Fruit fly (Drosophila melanogaster): Measurements from ENCODE around the gene nis.

nis gene

dm6 chr2L:1624750-1625149 is 37.8 kb upstream of the nis start (continued):
- no peak for TF ChIP-seq vnd (GFP tag; IDR thresholded peaks at IDR 0.05; ENCODE audit: partially characterized antibody)
- TF ChIP-seq CG9609 (GFP tag; optimal IDR thresholded peaks at IDR 0.05): peak; percentile 67
- TF ChIP-seq CG7963 (GFP tag; IDR thresholded peaks at IDR 0.05; ENCODE audit: partially characterized antibody): no peak
- no peak for TF ChIP-seq bigmax (GFP tag; optimal IDR thresholded peaks at IDR 0.05)
- peak; percentile 24 for TF ChIP-seq gcm (GFP tag; optimal IDR thresholded peaks at IDR 0.05)
- TF ChIP-seq dmrt99B (tag; optimal IDR thresholded peaks at IDR 0.05): peak; percentile 79
- TF ChIP-seq prd (optimal IDR thresholded peaks at IDR 0.05): no peak
- TF ChIP-seq prd (GFP tag; IDR thresholded peaks at IDR 0.05): peak; percentile 89
- no peak for TF ChIP-seq sna (GFP tag; IDR thresholded peaks at IDR 0.05; ENCODE audit: partially characterized antibody)
- TF ChIP-seq CG17912 (GFP tag; optimal IDR thresholded peaks at IDR 0.05): no peak
- TF ChIP-seq yki (optimal IDR thresholded peaks at IDR 0.05): no peak
- TF ChIP-seq Atf6 (GFP tag; IDR thresholded peaks at IDR 0.05): peak; percentile 87
- peak; percentile 91 for TF ChIP-seq dysf (GFP tag; IDR thresholded peaks at IDR 0.05)
- TF ChIP-seq amos (GFP tag; IDR thresholded peaks at IDR 0.05; ENCODE audit: partially characterized antibody): no peak
- peak; percentile 89 for TF ChIP-seq lmd (GFP tag; IDR thresholded peaks at IDR 0.05)
- peak; percentile 67 for TF ChIP-seq CG4404 (GFP tag; IDR thresholded peaks at IDR 0.05)
- peak; percentile 60 for TF ChIP-seq fd3F (GFP tag; optimal IDR thresholded peaks at IDR 0.05)
- TF ChIP-seq CG15696 (tag; optimal IDR thresholded peaks at IDR 0.05): no peak
- TF ChIP-seq CG17802 (tag; optimal IDR thresholded peaks at IDR 0.05): no peak
- TF ChIP-seq Sry-β (GFP tag; optimal IDR thresholded peaks at IDR 0.05): no peak
- peak; percentile 61 for TF ChIP-seq Myb (GFP tag; optimal IDR thresholded peaks at IDR 0.05)
- peak; percentile 41 for TF ChIP-seq nerfin-1 (tag; optimal IDR thresholded peaks at IDR 0.05)
- peak; percentile 58 for TF ChIP-seq schlank (tag; optimal IDR thresholded peaks at IDR 0.05)
- TF ChIP-seq CG30403 (GFP tag; optimal IDR thresholded peaks at IDR 0.05): peak; percentile 76
- peak; percentile 53 for TF ChIP-seq unpg (GFP tag; optimal IDR thresholded peaks at IDR 0.05)
- peak; percentile 89 for TF ChIP-seq scrt (GFP tag; optimal IDR thresholded peaks at IDR 0.05)
- TF ChIP-seq luna (GFP tag; optimal IDR thresholded peaks at IDR 0.05): peak; percentile 22
- no peak for TF ChIP-seq p53 (GFP tag; optimal IDR thresholded peaks at IDR 0.05)
- TF ChIP-seq Tbp (GFP tag; optimal IDR thresholded peaks at IDR 0.05): no peak
- TF ChIP-seq twi (tag; optimal IDR thresholded peaks at IDR 0.05): no peak
- TF ChIP-seq HmgD (GFP tag; optimal IDR thresholded peaks at IDR 0.05): peak; percentile 34
- TF ChIP-seq CG8089 (GFP tag; optimal IDR thresholded peaks at IDR 0.05): peak; percentile 68
- TF ChIP-seq Eip74EF (GFP tag; optimal IDR thresholded peaks at IDR 0.05): peak in 1 of 2 experiments; percentile 43
- TF ChIP-seq CG6765 (GFP tag; optimal IDR thresholded peaks at IDR 0.05): peak; percentile 62
- TF ChIP-seq TFAM (GFP tag; optimal IDR thresholded peaks at IDR 0.05): no peak
- TF ChIP-seq tin (GFP tag; optimal IDR thresholded peaks at IDR 0.05): peak; percentile 55
- no peak for TF ChIP-seq tll (GFP tag; optimal IDR thresholded peaks at IDR 0.05)
- TF ChIP-seq Deaf1 (tag; optimal IDR thresholded peaks at IDR 0.05): peak; percentile 36
- TF ChIP-seq Dip2 (GFP tag; IDR thresholded peaks at IDR 0.05): no peak
- TF ChIP-seq CG11560 (tag; IDR thresholded peaks at IDR 0.05): peak; percentile 82
- TF ChIP-seq dpn (GFP tag; optimal IDR thresholded peaks at IDR 0.05): peak; percentile 71 to 79
- TF ChIP-seq zen (tag; optimal IDR thresholded peaks at IDR 0.05): peak; percentile 8
- peak; percentile 84 for TF ChIP-seq CG6689 (GFP tag; IDR thresholded peaks at IDR 0.05)
- TF ChIP-seq CG18476 (GFP tag; optimal IDR thresholded peaks at IDR 0.05): peak; percentile 93
- peak; percentile 47; the same call in 1 of the 2 replicates for TF ChIP-seq CG16779 (GFP tag; IDR thresholded peaks at IDR 0.05)
- no peak for TF ChIP-seq odd (GFP tag; optimal IDR thresholded peaks at IDR 0.05)
- TF ChIP-seq CG8478 (optimal IDR thresholded peaks at IDR 0.05): no peak
- TF ChIP-seq tap (tag; optimal IDR thresholded peaks at IDR 0.05): peak; percentile 61
- TF ChIP-seq dmrt11E (tag; optimal IDR thresholded peaks at IDR 0.05): no peak
- TF ChIP-seq CG18262 (tag; optimal IDR thresholded peaks at IDR 0.05): peak; percentile 49
- peak; percentile 66 for TF ChIP-seq CG17361 (GFP tag; IDR thresholded peaks at IDR 0.05)
